Fruit fly (Drosophila melanogaster): ENCODE measurements around the gene CG16711.

The CG16711 gene

dm6 chr3L:9704162-9704748 is at the start of gene CG16711:
CG16711 (plus strand) TSS chr3L:9704331.
- TF ChIP-seq CG8478 (optimal IDR thresholded peaks at IDR 0.05) = no peak
- TF ChIP-seq CTCF (optimal IDR thresholded peaks at IDR 0.05) = no peak

- no peak for TF ChIP-seq CTCF (optimal IDR thresholded peaks at IDR 0.05)
- no peak for TF ChIP-seq CG8478 (optimal IDR thresholded peaks at IDR 0.05)
Measured at dm6 chr3L:9671372-9671771, 32.8 kb upstream of the CG16711 start.

- TF ChIP-seq CG8478 (optimal IDR thresholded peaks at IDR 0.05) = no peak
- no peak for TF ChIP-seq CTCF (optimal IDR thresholded peaks at IDR 0.05)
Measured at dm6 chr3L:9674300-9674699, 29.8 kb upstream of the CG16711 start.

dm6 chr3L:9675528-9675963 is 28.6 kb upstream of the CG16711 start:
- no peak for TF ChIP-seq CG8478 (optimal IDR thresholded peaks at IDR 0.05)
- no peak for TF ChIP-seq CTCF (optimal IDR thresholded peaks at IDR 0.05)

- TF ChIP-seq CTCF (optimal IDR thresholded peaks at IDR 0.05) = no peak
- TF ChIP-seq CG8478 (optimal IDR thresholded peaks at IDR 0.05) = no peak
Measured at dm6 chr3L:9677260-9677659, 26.9 kb upstream of the CG16711 start.

dm6 chr3L:9678007-9678497 is 26.1 kb upstream of the CG16711 start:
- TF ChIP-seq CG8478 (optimal IDR thresholded peaks at IDR 0.05) (no peak), CTCF (optimal IDR thresholded peaks at IDR 0.05) (no peak)

- no peak for TF ChIP-seq CTCF (optimal IDR thresholded peaks at IDR 0.05)
- no peak for TF ChIP-seq CG8478 (optimal IDR thresholded peaks at IDR 0.05)
Measured at dm6 chr3L:9678994-9679393, 25.1 kb upstream of the CG16711 start, which contains the start of the genes fry and CG16717. fry (minus strand) TSS chr3L:9679103. CG16717 (plus strand) TSS chr3L:9679201.

dm6 chr3L:9680968-9681367 is 23.2 kb upstream of the CG16711 start, which contains the start of gene alphaTub67C:
alphaTub67C (plus strand) TSS chr3L:9681268.
- TF ChIP-seq CTCF (optimal IDR thresholded peaks at IDR 0.05) (no peak), CG8478 (optimal IDR thresholded peaks at IDR 0.05) (no peak)

- no peak for TF ChIP-seq CTCF (optimal IDR thresholded peaks at IDR 0.05)
- TF ChIP-seq CG8478 (optimal IDR thresholded peaks at IDR 0.05) = no peak
Measured at dm6 chr3L:9684871-9685270, 19.3 kb upstream of the CG16711 start, which contains the start of gene CG16719. CG16719 (plus strand) TSS chr3L:9685171.

dm6 chr3L:9687536-9687935 is 16.6 kb upstream of the CG16711 start:
- TF ChIP-seq CTCF (optimal IDR thresholded peaks at IDR 0.05) = no peak
- TF ChIP-seq CG8478 (optimal IDR thresholded peaks at IDR 0.05) = no peak

dm6 chr3L:9688674-9689073 is 15.5 kb upstream of the CG16711 start:
- TF ChIP-seq CTCF (optimal IDR thresholded peaks at IDR 0.05) (no peak), CG8478 (optimal IDR thresholded peaks at IDR 0.05) (no peak)

dm6 chr3L:9689809-9690208 is 14.3 kb upstream of the CG16711 start:
- TF ChIP-seq CTCF (optimal IDR thresholded peaks at IDR 0.05) (no peak), CG8478 (optimal IDR thresholded peaks at IDR 0.05) (no peak)

dm6 chr3L:9690798-9691475 is 13.2 kb upstream of the CG16711 start:
- no peak for TF ChIP-seq CG8478 (optimal IDR thresholded peaks at IDR 0.05)
- TF ChIP-seq CTCF (optimal IDR thresholded peaks at IDR 0.05) = no peak

- no peak for TF ChIP-seq CTCF (optimal IDR thresholded peaks at IDR 0.05)
- TF ChIP-seq CG8478 (optimal IDR thresholded peaks at IDR 0.05) = no peak
Measured at dm6 chr3L:9691476-9691826, 12.7 kb upstream of the CG16711 start.

dm6 chr3L:9692234-9692891 is 11.8 kb upstream of the CG16711 start:
- TF ChIP-seq CTCF (optimal IDR thresholded peaks at IDR 0.05) = no peak
- TF ChIP-seq CG8478 (optimal IDR thresholded peaks at IDR 0.05) = no peak
